Worm (Caenorhabditis elegans) whole organism, L2 larva: ENCODE data around the gene fbxa-114.

ENCODE experiments used
- aly-2 ChIP-seq: fragments of 150-350 bp; optimal IDR thresholded peaks from 2 replicates; lab custom pipeline; 2014; ENCODE audit warnings: missing biosample characterization, missing genetic modification characterization
- elt-3 ChIP-seq: sonication (generic microtip); optimal IDR thresholded peaks from 2 replicates; lab custom pipeline; 2017; ENCODE audit warnings: missing biosample characterization, missing genetic modification characterization
- fos-1 ChIP-seq: fragments of 150-350 bp; optimal IDR thresholded peaks from 2 replicates; lab custom pipeline; 2014; ENCODE audit warnings: missing biosample characterization, missing genetic modification characterization
- nhr-77 ChIP-seq: fragments of 150-350 bp; optimal IDR thresholded peaks from 2 replicates; lab custom pipeline; 2014; ENCODE audit warnings: missing biosample characterization, missing genetic modification characterization
- sem-4 ChIP-seq: fragments of 150-350 bp; optimal IDR thresholded peaks from 2 replicates; lab custom pipeline; 2014; ENCODE audit warnings: missing biosample characterization, missing genetic modification reagents, missing genetic modification characterization

DNA sequence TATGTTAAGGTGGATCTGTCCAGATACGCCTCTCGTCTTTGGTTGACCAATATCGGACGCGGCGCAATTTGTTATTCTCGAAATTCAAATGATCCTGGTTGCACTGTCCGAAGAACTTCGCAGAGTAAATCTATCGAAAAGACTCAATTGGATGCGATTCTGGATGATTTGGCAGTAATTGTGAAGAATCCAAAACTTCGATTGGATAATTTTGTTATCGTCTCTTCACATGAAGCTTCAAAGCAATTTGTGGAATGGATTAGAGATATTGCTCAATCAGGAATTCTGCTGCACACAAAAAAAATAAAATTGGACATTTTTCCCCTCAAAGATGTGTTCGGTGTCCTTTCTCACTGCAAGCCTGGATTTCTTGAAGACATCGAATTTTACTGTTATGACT is 1.8 kb upstream of the fbxa-114 start:
- TF ChIP-seq aly-2 (tag; lab: Kevin White, UChicago) (no peak), elt-3 (no peak), sem-4 (tag; lab: Kevin White, UChicago) (no peak), nhr-77 (tag; lab: Kevin White, UChicago) (no peak), fos-1 (no peak)
